Fruit fly (Drosophila melanogaster) whole organism, embryonic: ENCODE results near the gene CG34297.

Source experiments
- C15 ChIP-seq: fragments of 200-800 bp; sonication (Bioruptor generic); IDR thresholded peaks from 3 replicates; pipeline ENCODE4 v1.3.6; 2022; ENCODE audit warnings: missing biosample characterization, missing genetic modification characterization
- CG10959 ChIP-seq: fragments of 200-800 bp; sonication (Bioruptor generic); IDR thresholded peaks from 2 replicates; pipeline ENCODE4 v1.3.6; 2022; ENCODE audit warnings: missing biosample characterization, missing genetic modification characterization
- CG11093 ChIP-seq: fragments of 200-800 bp; sonication (Bioruptor generic); IDR thresholded peaks from 3 replicates; pipeline ENCODE4 v1.3.6; 2022; ENCODE audit warnings: missing biosample characterization, missing genetic modification characterization
- CG11504 ChIP-seq: fragments of 200-800 bp; sonication (Bioruptor generic); optimal IDR thresholded peaks from 3 replicates; lab custom pipeline; 2019; ENCODE audit warnings: missing biosample characterization, mild to moderate bottlenecking, missing genetic modification characterization, moderate library complexity
- CG12391 ChIP-seq: fragments of 200-800 bp; sonication (Bioruptor generic); optimal IDR thresholded peaks from 3 replicates; lab custom pipeline; 2018; ENCODE audit warnings: missing biosample characterization, mild to moderate bottlenecking, missing genetic modification characterization, moderate library complexity
- CG13123 ChIP-seq: fragments of 200-800 bp; sonication (Bioruptor generic); optimal IDR thresholded peaks from 2 replicates; lab custom pipeline; 2016; ENCODE audit warnings: missing biosample characterization, missing genetic modification characterization
- CG13287 ChIP-seq: fragments of 200-800 bp; sonication (Bioruptor generic); IDR thresholded peaks from 2 replicates; pipeline ENCODE4 v1.3.6; 2022; ENCODE audit warnings: missing biosample characterization, missing genetic modification characterization; ENCODE audit not compliant: partially characterized antibody
- CG13424 ChIP-seq: fragments of 200-800 bp; sonication (Bioruptor generic); optimal IDR thresholded peaks from 2 replicates; lab custom pipeline; 2019; ENCODE audit warnings: missing biosample characterization, mild to moderate bottlenecking, missing genetic modification characterization, moderate library complexity
- CG15011 ChIP-seq: fragments of 200-800 bp; sonication (Bioruptor generic); optimal IDR thresholded peaks from 3 replicates; lab custom pipeline; 2018; ENCODE audit warnings: missing biosample characterization, mild to moderate bottlenecking, missing genetic modification characterization
- CG15514 ChIP-seq: fragments of 200-800 bp; sonication (Bioruptor generic); optimal IDR thresholded peaks from 3 replicates; lab custom pipeline; 2017; ENCODE audit warnings: missing biosample characterization, missing genetic modification characterization, mild to moderate bottlenecking, moderate library complexity, missing genetic modification reagents
- CG17912 ChIP-seq: fragments of 200-800 bp; sonication (Bioruptor generic); optimal IDR thresholded peaks from 2 replicates; lab custom pipeline; 2018; ENCODE audit warnings: missing biosample characterization, mild to moderate bottlenecking, missing genetic modification characterization
- CG1792 ChIP-seq: fragments of 200-800 bp; sonication (Bioruptor generic); optimal IDR thresholded peaks from 2 replicates; lab custom pipeline; 2016; ENCODE audit warnings: missing biosample characterization, missing genetic modification characterization
- CG18476 ChIP-seq: fragments of 200-800 bp; sonication (Bioruptor generic); optimal IDR thresholded peaks from 2 replicates; lab custom pipeline; 2016; ENCODE audit warnings: missing biosample characterization, mild to moderate bottlenecking, missing genetic modification characterization
- CG2116 ChIP-seq: fragments of 200-800 bp; sonication (Bioruptor generic); optimal IDR thresholded peaks from 3 replicates; lab custom pipeline; 2018; ENCODE audit warnings: missing biosample characterization, mild to moderate bottlenecking, missing genetic modification characterization
- CG2678 ChIP-seq: fragments of 200-800 bp; sonication (Bioruptor generic); optimal IDR thresholded peaks from 3 replicates; lab custom pipeline; 2019; ENCODE audit warnings: missing biosample characterization, mild to moderate bottlenecking, missing genetic modification characterization, moderate library complexity
- CG30020 ChIP-seq: fragments of 200-800 bp; optimal IDR thresholded peaks from 2 replicates; lab custom pipeline; 2019; ENCODE audit warnings: missing biosample characterization, mild to moderate bottlenecking, missing genetic modification characterization, moderate library complexity
- CG33213 ChIP-seq: fragments of 200-800 bp; sonication (Bioruptor generic); optimal IDR thresholded peaks from 3 replicates; lab custom pipeline; 2016; ENCODE audit warnings: missing biosample characterization, missing genetic modification characterization
- CG5953 ChIP-seq: fragments of 200-800 bp; sonication (Bioruptor generic); IDR thresholded peaks from 2 replicates; pipeline ENCODE4 v1.3.6; 2022; ENCODE audit warnings: missing biosample characterization, missing genetic modification characterization
- CkIIα-i1 ChIP-seq: fragments of 200-800 bp; sonication (Bioruptor generic); IDR thresholded peaks from 2 replicates; pipeline ENCODE4 v1.3.6; 2022; ENCODE audit warnings: missing biosample characterization, missing genetic modification characterization
- Dref ChIP-seq: fragments of 200-800 bp; sonication (Bioruptor generic); IDR thresholded peaks from 2 replicates; pipeline ENCODE4 v1.3.6; 2022; ENCODE audit warnings: missing biosample characterization, missing genetic modification characterization
- Ets65A ChIP-seq: fragments of 200-800 bp; sonication (Bioruptor generic); peaks from one replicate; lab custom pipeline; 2016; ENCODE audit warnings: missing biosample characterization, missing genetic modification characterization
- HLH54F ChIP-seq: fragments of 200-800 bp; sonication (Bioruptor generic); optimal IDR thresholded peaks from 3 replicates; lab custom pipeline; 2016; ENCODE audit warnings: missing biosample characterization, missing genetic modification characterization
- Mrtf ChIP-seq: fragments of 200-800 bp; sonication (Bioruptor generic); IDR thresholded peaks from 3 replicates; pipeline ENCODE4 v1.3.6; 2022; ENCODE audit warnings: missing biosample characterization, missing genetic modification characterization
- NK7.1 ChIP-seq: fragments of 200-800 bp; sonication (Bioruptor generic); optimal IDR thresholded peaks from 3 replicates; lab custom pipeline; 2016; ENCODE audit warnings: missing biosample characterization, missing genetic modification characterization
- Opbp ChIP-seq: fragments of 200-800 bp; sonication (Bioruptor generic); IDR thresholded peaks from 3 replicates; pipeline ENCODE4 v1.3.6; 2022; ENCODE audit warnings: missing biosample characterization, missing genetic modification characterization; ENCODE audit not compliant: partially characterized antibody
- Sry-δ ChIP-seq: fragments of 200-800 bp; sonication (Bioruptor generic); optimal IDR thresholded peaks from 2 replicates; lab custom pipeline; 2016; ENCODE audit warnings: missing biosample characterization, missing genetic modification characterization
- Stat92E ChIP-seq, 3 experiments: fragments of >200 bp in 2 of 3; fragments of 200-800 bp in 1 of 3; sonication (Bioruptor generic) in 1 of 3; optimal IDR thresholded peaks; 2 replicates each; lab custom pipeline; 2017 to 2019; ENCODE audit warnings: missing biosample characterization in 3 of 3, missing genetic modification characterization in 3 of 3, mild to moderate bottlenecking in 1 of 3, moderate library complexity in 1 of 3
- Trl ChIP-seq, 3 experiments: fragments of >200 bp in 2 of 3; fragments of 200-800 bp in 1 of 3; sonication (Bioruptor generic) in 1 of 3; optimal IDR thresholded peaks; 2 replicates in 1 of 3; 3 replicates in 2 of 3; lab custom pipeline; 2016 to 2017; ENCODE audit warnings: missing biosample characterization in 1 of 3, missing genetic modification characterization in 1 of 3
- Usf ChIP-seq: fragments of 200-800 bp; sonication (Bioruptor generic); optimal IDR thresholded peaks from 2 replicates; lab custom pipeline; 2017; ENCODE audit warnings: missing genotype, missing biosample characterization, missing genetic modification characterization
- ac ChIP-seq: fragments of 200-800 bp; sonication (Bioruptor generic); optimal IDR thresholded peaks from 3 replicates; lab custom pipeline; 2017; ENCODE audit warnings: missing biosample characterization, mild to moderate bottlenecking, missing genetic modification characterization
- bbx ChIP-seq: fragments of 200-800 bp; sonication (Bioruptor generic); IDR thresholded peaks from 2 replicates; pipeline ENCODE4 v1.3.6; 2022; ENCODE audit warnings: missing biosample characterization, missing genetic modification characterization; ENCODE audit not compliant: partially characterized antibody
- br ChIP-seq: fragments of >200 bp; optimal IDR thresholded peaks from 2 replicates; lab custom pipeline; 2017
- exex ChIP-seq: fragments of 200-800 bp; sonication (Bioruptor generic); optimal IDR thresholded peaks from 4 replicates; lab custom pipeline; 2018; ENCODE audit warnings: missing biosample characterization, mild to moderate bottlenecking, missing genetic modification characterization, moderate library complexity
- fd3F ChIP-seq: fragments of 200-800 bp; sonication (Bioruptor generic); optimal IDR thresholded peaks from 2 replicates; lab custom pipeline; 2018; ENCODE audit warnings: missing biosample characterization, mild to moderate bottlenecking, missing genetic modification characterization, moderate library complexity
- gce ChIP-seq: fragments of 200-800 bp; sonication (Bioruptor generic); IDR thresholded peaks from 3 replicates; pipeline ENCODE4 v1.3.6; 2022; ENCODE audit warnings: missing biosample characterization, missing genetic modification characterization
- hbn ChIP-seq: fragments of 200-800 bp; sonication (Bioruptor generic); IDR thresholded peaks from 2 replicates; pipeline ENCODE4 v1.3.6; 2022; ENCODE audit warnings: missing biosample characterization, missing genetic modification characterization; ENCODE audit not compliant: partially characterized antibody
- hkb ChIP-seq, 2 experiments: fragments of 200-800 bp in 1 of 2; fragments of >200 bp in 1 of 2; sonication (Bioruptor generic) in 1 of 2; IDR thresholded peaks in 1 of 2; optimal IDR thresholded peaks in 1 of 2; 2 replicates each; pipeline versions ENCODE4 v1.3.6 to Lab custom; 2017 to 2022; ENCODE audit warnings: missing biosample characterization in 1 of 2, missing genetic modification characterization in 1 of 2
- kah ChIP-seq: fragments of 200-800 bp; sonication (Bioruptor generic); optimal IDR thresholded peaks from 2 replicates; lab custom pipeline; 2018; ENCODE audit warnings: missing biosample characterization, mild to moderate bottlenecking, missing genetic modification characterization
- ken ChIP-seq: fragments of 200-800 bp; sonication (Bioruptor generic); IDR thresholded peaks from 3 replicates; pipeline ENCODE4 v1.3.6; 2022; ENCODE audit warnings: missing biosample characterization, missing genetic modification characterization
- kni ChIP-seq: fragments of 200-800 bp; sonication (Bioruptor generic); optimal IDR thresholded peaks from 3 replicates; lab custom pipeline; 2017; ENCODE audit warnings: mild to moderate bottlenecking, missing biosample characterization, missing genetic modification reagents, missing genetic modification characterization
- lbe ChIP-seq: fragments of 200-800 bp; sonication (Bioruptor generic); optimal IDR thresholded peaks from 2 replicates; lab custom pipeline; 2016; ENCODE audit warnings: missing biosample characterization, mild to moderate bottlenecking, missing genetic modification characterization
- maf-S ChIP-seq: fragments of 200-800 bp; sonication (Bioruptor generic); optimal IDR thresholded peaks from 2 replicates; lab custom pipeline; 2016; ENCODE audit warnings: missing biosample characterization, missing genetic modification characterization
- p53 ChIP-seq: fragments of 200-800 bp; sonication (Bioruptor generic); optimal IDR thresholded peaks from 2 replicates; lab custom pipeline; 2016; ENCODE audit warnings: missing biosample characterization, missing genetic modification characterization
- rib ChIP-seq: fragments of 200-800 bp; sonication (Bioruptor generic); IDR thresholded peaks from 2 replicates; pipeline ENCODE4 v1.3.6; 2022; ENCODE audit warnings: missing biosample characterization, missing genetic modification characterization
- run ChIP-seq: fragments of 200-800 bp; sonication (Bioruptor generic); optimal IDR thresholded peaks from 3 replicates; lab custom pipeline; 2018; ENCODE audit warnings: missing biosample characterization, mild to moderate bottlenecking, missing genetic modification characterization
- sens ChIP-seq: fragments of 200-800 bp; sonication (Bioruptor generic); peaks from one replicate; lab custom pipeline; 2016; ENCODE audit warnings: missing biosample characterization, missing genetic modification characterization
- ssp ChIP-seq: fragments of 200-800 bp; sonication (Bioruptor generic); IDR thresholded peaks from 2 replicates; pipeline ENCODE4 v1.3.6; 2022; ENCODE audit warnings: missing biosample characterization, missing genetic modification characterization
- stc ChIP-seq: fragments of 200-800 bp; sonication (Bioruptor generic); IDR thresholded peaks from 2 replicates; pipeline ENCODE4 v1.3.6; 2022; ENCODE audit warnings: missing biosample characterization, missing genetic modification characterization
- usp ChIP-seq: fragments of >200 bp; optimal IDR thresholded peaks from 2 replicates; lab custom pipeline; 2017; ENCODE audit warnings: missing biosample characterization, missing genetic modification characterization
- z ChIP-seq: fragments of 200-800 bp; sonication (Bioruptor generic); IDR thresholded peaks from 3 replicates; pipeline ENCODE4 v1.3.6; 2022; ENCODE audit warnings: missing biosample characterization, missing genetic modification characterization

Gene CG34297

dm6 chr3R:6759419-6759818 lies 11.6 kb upstream of the CG34297 start, which contains the start of gene bcd (continued):
- peak; percentile 45; the same call in 1 of the 3 replicates for TF ChIP-seq C15 (GFP tag; lab: Robert Waterston, UW)
- TF ChIP-seq CkIIα-i1 (GFP tag; lab: Robert Waterston, UW) = no peak
- no peak for TF ChIP-seq CG30020 (tag; lab: Kevin White, UChicago)
- peak; percentile 52 for TF ChIP-seq CG2116 (GFP tag; lab: Kevin White, UChicago)
- TF ChIP-seq br (lab: Kevin White, UChicago) = no peak
- peak; percentile 54 for TF ChIP-seq hkb (optimal IDR thresholded peaks at IDR 0.05; lab: Kevin White, UChicago)
- peak; percentile 70 for TF ChIP-seq hkb (GFP tag; IDR thresholded peaks at IDR 0.05; lab: Robert Waterston, UW)
- peak; percentile 46 for TF ChIP-seq CG13123 (GFP tag; lab: Kevin White, UChicago)
- TF ChIP-seq ken (GFP tag; lab: Robert Waterston, UW) = peak; percentile 85
- peak; percentile 78; the same call in 1 of the 3 replicates for TF ChIP-seq gce (GFP tag; lab: Robert Waterston, UW)
- peak; percentile 59 for TF ChIP-seq CG15514 (GFP tag; lab: Kevin White, UChicago)
- TF ChIP-seq rib (GFP tag; lab: Robert Waterston, UW) = peak; percentile 45; the same call in 1 of the 2 replicates
- TF ChIP-seq CG11093 = peak; percentile 72; the same call in 1 of the 3 replicates
- TF ChIP-seq HLH54F (GFP tag; lab: Kevin White, UChicago) = peak; percentile 80
- TF ChIP-seq Usf (GFP tag; lab: Kevin White, UChicago) = peak; percentile 52
- peak; percentile 81 for TF ChIP-seq Mrtf
- TF ChIP-seq CG1792 (GFP tag; lab: Kevin White, UChicago) = peak; percentile 52
- TF ChIP-seq CG11504 (tag; lab: Kevin White, UChicago) = peak; percentile 78
- TF ChIP-seq Dref = peak; percentile 36; the same call in 1 of the 2 replicates
- TF ChIP-seq CG17912 (GFP tag; lab: Kevin White, UChicago) = peak; percentile 68
- peak; percentile 67 for TF ChIP-seq fd3F (GFP tag; lab: Kevin White, UChicago)
- peak; percentile 67; the same call in 1 of the 3 replicates for TF ChIP-seq Opbp (GFP tag; lab: Robert Waterston, UW)
- TF ChIP-seq bbx (GFP tag; lab: Robert Waterston, UW) = peak; percentile 60
- no peak for TF ChIP-seq usp (GFP tag; lab: Kevin White, UChicago)
- peak; percentile 60 for TF ChIP-seq CG13424 (tag; lab: Kevin White, UChicago)
- no peak for TF ChIP-seq z (GFP tag; lab: Robert Waterston, UW)
- peak; percentile 63 for TF ChIP-seq CG12391 (tag; lab: Kevin White, UChicago)
- peak; percentile 19 for TF ChIP-seq ac (GFP tag; lab: Kevin White, UChicago)
- TF ChIP-seq Stat92E (GFP tag; optimal IDR thresholded peaks at IDR 0.05; lab: Kevin White, UChicago) = peak in 1 of 3 experiments; percentile 31
- TF ChIP-seq CG13287 (GFP tag; lab: Robert Waterston, UW) = peak; percentile 78
- TF ChIP-seq CG5953 = peak; percentile 82
- TF ChIP-seq exex = no peak
- no peak for TF ChIP-seq lbe (GFP tag; lab: Kevin White, UChicago)
- TF ChIP-seq Sry-δ = peak; percentile 73
- 0 out of 2 replicates have a peak, but pooled peaks have one; percentile 43 for TF ChIP-seq hbn
- no peak for TF ChIP-seq run (tag; lab: Kevin White, UChicago)
- TF ChIP-seq Ets65A (GFP tag; lab: Kevin White, UChicago) = peak; percentile 99
- peak; percentile 59 for TF ChIP-seq NK7.1
- TF ChIP-seq Trl (optimal IDR thresholded peaks at IDR 0.05; lab: Kevin White, UChicago) = no peak
- TF ChIP-seq Trl (GFP tag; optimal IDR thresholded peaks at IDR 0.05; lab: Kevin White, UChicago) = peak; percentile 84
- TF ChIP-seq CG2678 (tag; lab: Kevin White, UChicago) = no peak
- TF ChIP-seq sens (GFP tag; lab: Kevin White, UChicago) = peak; percentile 96
- TF ChIP-seq kni (GFP tag; lab: Kevin White, UChicago) = no peak
- TF ChIP-seq CG10959 (GFP tag; lab: Robert Waterston, UW) = peak; percentile 79
- 0 out of 2 replicates have a peak, but pooled peaks have one; percentile 27 for TF ChIP-seq stc
- peak; percentile 91 for TF ChIP-seq CG33213 (GFP tag; lab: Kevin White, UChicago)
- peak; percentile 57 for TF ChIP-seq CG18476 (GFP tag; lab: Kevin White, UChicago)
- no peak for TF ChIP-seq kah (GFP tag; lab: Kevin White, UChicago)
- peak; percentile 76 for TF ChIP-seq p53 (GFP tag; lab: Kevin White, UChicago)
- TF ChIP-seq CG15011 (GFP tag; lab: Kevin White, UChicago) = no peak
- peak; percentile 64 for TF ChIP-seq ssp
- peak; percentile 54 for TF ChIP-seq maf-S (GFP tag; lab: Kevin White, UChicago)
